Worm (Caenorhabditis elegans) whole organism, late embryonic: ENCODE results near the gene F19C6.3.
A peak's percentile ranks its signal among the peaks of the same experiment; 100 is the strongest.

Source experiments
- K09A11.1 ChIP-seq: sonication (generic microtip); optimal IDR thresholded peaks from 2 replicates; lab custom pipeline; 2017; ENCODE audit warnings: antibody characterized with exemption, mild to moderate bottlenecking, missing genetic modification characterization, missing compliant biosample characterization; ENCODE audit not compliant: insufficient read depth
- fax-1 ChIP-seq: sonication (generic microtip); optimal IDR thresholded peaks from 2 replicates; lab custom pipeline; 2016; ENCODE audit warnings: missing genotype, missing genetic modification characterization, missing compliant biosample characterization
- nfya-1 ChIP-seq: sonication (generic microtip); optimal IDR thresholded peaks from 2 replicates; lab custom pipeline; 2017; ENCODE audit warnings: missing genetic modification characterization, mild to moderate bottlenecking, missing compliant biosample characterization, antibody characterized with exemption, moderate library complexity
- unc-55 ChIP-seq: sonication (generic microtip); optimal IDR thresholded peaks from 2 replicates; lab custom pipeline; 2017; ENCODE audit warnings: missing biosample characterization, missing genetic modification reagents, missing genetic modification characterization

DNA sequence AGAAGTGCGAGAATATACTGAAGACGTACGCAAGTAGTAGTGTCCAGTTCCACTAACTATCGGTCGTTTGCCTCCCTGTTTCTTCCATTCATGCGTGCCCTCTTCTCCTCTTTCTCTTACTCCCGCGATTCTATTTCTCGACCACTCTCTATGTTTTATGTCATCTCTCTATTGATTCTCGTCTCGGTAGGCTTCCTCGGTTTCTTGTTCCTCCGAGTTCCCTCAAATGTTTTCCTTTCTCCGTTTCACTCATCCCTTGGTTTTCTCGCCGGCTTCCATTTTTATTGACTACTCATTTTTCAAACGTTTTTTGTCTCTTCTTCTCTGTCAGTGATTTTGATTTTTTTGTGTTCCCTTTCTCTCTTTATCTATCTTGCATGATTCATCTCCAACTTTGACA lies 17.8 kb upstream of the F19C6.3 start:
- TF ChIP-seq K09A11.1 (tag; lab: Kevin White, UChicago) = no peak
- no peak for TF ChIP-seq fax-1
- TF ChIP-seq unc-55 = peak; percentile 10
- TF ChIP-seq nfya-1 = peak; percentile 5
